Worm (Caenorhabditis elegans) whole organism, L1 larva: Measurements from ENCODE around the gene T06F4.1.

Source experiments
- C16A3.4 ChIP-seq: fragments of 150-350 bp; optimal IDR thresholded peaks from 2 replicates; lab custom pipeline; 2014; ENCODE audit warnings: missing biosample characterization, missing genetic modification characterization
- C34B4.2 ChIP-seq: sonication (generic microtip); optimal IDR thresholded peaks from 2 replicates; lab custom pipeline; 2017; ENCODE audit warnings: mild to moderate bottlenecking, missing genetic modification characterization, missing compliant biosample characterization
- Y116A8C.19 ChIP-seq: sonication (generic microtip); optimal IDR thresholded peaks from 2 replicates; lab custom pipeline; 2016; ENCODE audit warnings: missing compliant biosample characterization, missing genetic modification characterization, borderline replicate concordance
- aly-2 ChIP-seq: fragments of 150-350 bp; optimal IDR thresholded peaks from 2 replicates; lab custom pipeline; 2014; ENCODE audit warnings: missing biosample characterization, missing genetic modification characterization
- blmp-1 ChIP-seq: fragments of 150-350 bp; optimal IDR thresholded peaks from 2 replicates; lab custom pipeline; 2014; ENCODE audit warnings: missing biosample characterization, missing genetic modification characterization
- ceh-88 ChIP-seq: fragments of 200-800 bp; sonication (Bioruptor generic); IDR thresholded peaks from 2 replicates; pipeline ENCODE4 v1.3.6; 2022; ENCODE audit warnings: missing genetic modification characterization, missing compliant biosample characterization
- ceh-90 ChIP-seq: sonication (generic microtip); optimal IDR thresholded peaks from 2 replicates; lab custom pipeline; 2016; ENCODE audit warnings: missing genetic modification characterization, missing compliant biosample characterization
- dpl-1 ChIP-seq, 3 experiments: fragments of 150-350 bp in 2 of 3; sonication (generic microtip) in 1 of 3; optimal IDR thresholded peaks; 2 replicates each; lab custom pipeline; 2014 to 2017; ENCODE audit warnings: missing biosample characterization in 3 of 3, missing genetic modification characterization in 3 of 3, missing genetic modification reagents in 3 of 3
- dsc-1 ChIP-seq: sonication (generic microtip); optimal IDR thresholded peaks from 2 replicates; lab custom pipeline; 2016; ENCODE audit warnings: mild to moderate bottlenecking, missing genetic modification characterization, missing compliant biosample characterization
- efl-3 ChIP-seq: fragments of 200-800 bp; sonication (Bioruptor generic); optimal IDR thresholded peaks from 2 replicates; lab custom pipeline; 2018; ENCODE audit warnings: mild to moderate bottlenecking, missing genetic modification characterization, missing compliant biosample characterization
- egl-13 ChIP-seq: sonication (generic microtip); optimal IDR thresholded peaks from 2 replicates; lab custom pipeline; 2016; ENCODE audit warnings: missing genotype, missing genetic modification reagents, missing genetic modification characterization, missing compliant biosample characterization
- elt-2 ChIP-seq: sonication (generic microtip); optimal IDR thresholded peaks from 2 replicates; lab custom pipeline; 2016; ENCODE audit warnings: missing genetic modification characterization, mild to moderate bottlenecking, inconsistent platforms, missing compliant biosample characterization, missing genetic modification reagents
- elt-3 ChIP-seq, 6 experiments: fragments of 150-350 bp in 1 of 6; sonication (generic microtip); optimal IDR thresholded peaks; 2 replicates each; lab custom pipeline; 2017 to 2018; ENCODE audit warnings: missing biosample characterization in 6 of 6, missing genetic modification characterization in 6 of 6, inconsistent platforms in 1 of 6
- ets-5 ChIP-seq: fragments of 200-800 bp; sonication (Bioruptor generic); IDR thresholded peaks from 2 replicates; pipeline ENCODE4 v1.3.6; 2022; ENCODE audit warnings: missing genetic modification characterization, missing compliant biosample characterization
- fos-1 ChIP-seq: fragments of 150-350 bp; optimal IDR thresholded peaks from 2 replicates; lab custom pipeline; 2014; ENCODE audit warnings: missing biosample characterization, missing genetic modification characterization
- hlh-4 ChIP-seq: sonication (generic microtip); optimal IDR thresholded peaks from 2 replicates; lab custom pipeline; 2016; ENCODE audit warnings: mild to moderate bottlenecking, missing genetic modification characterization, missing compliant biosample characterization
- irx-1 ChIP-seq: sonication (generic microtip); optimal IDR thresholded peaks from 2 replicates; lab custom pipeline; 2016; ENCODE audit warnings: missing genetic modification characterization, missing compliant biosample characterization
- isw-1 ChIP-seq: fragments of 200-800 bp; sonication (Bioruptor generic); IDR thresholded peaks from 2 replicates; pipeline ENCODE4 v1.3.6; 2022; ENCODE audit warnings: missing genetic modification characterization, missing compliant biosample characterization
- jun-1 ChIP-seq: fragments of 150-350 bp; optimal IDR thresholded peaks from 2 replicates; lab custom pipeline; 2014; ENCODE audit warnings: missing biosample characterization, missing genetic modification reagents, missing genetic modification characterization
- lin-15B ChIP-seq: fragments of 150-350 bp; sonication (generic microtip); optimal IDR thresholded peaks from 3 replicates; lab custom pipeline; 2014; ENCODE audit warnings: missing biosample characterization, missing genetic modification characterization
- lin-35 ChIP-seq, 2 experiments: fragments of 150-350 bp; optimal IDR thresholded peaks; 2 replicates each; lab custom pipeline; 2014; ENCODE audit warnings: missing biosample characterization in 2 of 2, missing genetic modification characterization in 2 of 2, missing genetic modification reagents in 2 of 2
- lin-39 ChIP-seq: fragments of 150-350 bp; optimal IDR thresholded peaks from 2 replicates; lab custom pipeline; 2014; ENCODE audit warnings: missing biosample characterization, missing genetic modification reagents, missing genetic modification characterization
- lir-3 ChIP-seq: sonication (generic microtip); optimal IDR thresholded peaks from 2 replicates; lab custom pipeline; 2016; ENCODE audit warnings: mild to moderate bottlenecking, missing genetic modification characterization, moderate library complexity, missing compliant biosample characterization; ENCODE audit not compliant: poor library complexity
- mab-9 ChIP-seq: fragments of 200-800 bp; sonication (Bioruptor generic); IDR thresholded peaks from 2 replicates; pipeline ENCODE4 v1.3.6; 2022; ENCODE audit warnings: missing genetic modification reagents, missing genetic modification characterization, missing compliant biosample characterization
- mef-2 ChIP-seq: fragments of 150-350 bp; optimal IDR thresholded peaks from 2 replicates; lab custom pipeline; 2014; ENCODE audit warnings: missing biosample characterization, missing genetic modification characterization
- nhr-19 ChIP-seq: fragments of 200-800 bp; sonication (Bioruptor generic); conservative IDR thresholded peaks from 2 replicates; pipeline ENCODE4 v1.3.6; 2022; ENCODE audit warnings: missing genetic modification characterization, missing compliant biosample characterization
- nhr-20 ChIP-seq: sonication (generic microtip); optimal IDR thresholded peaks from 2 replicates; lab custom pipeline; 2016; ENCODE audit warnings: mild to moderate bottlenecking, missing genetic modification characterization, missing compliant biosample characterization
- nhr-237 ChIP-seq: fragments of 150-350 bp; optimal IDR thresholded peaks from 2 replicates; lab custom pipeline; 2014; ENCODE audit warnings: missing biosample characterization, missing genetic modification characterization
- nhr-28 ChIP-seq: fragments of 150-350 bp; optimal IDR thresholded peaks from 2 replicates; lab custom pipeline; 2014; ENCODE audit warnings: missing biosample characterization, missing genetic modification characterization
- nhr-47 ChIP-seq: sonication (generic microtip); optimal IDR thresholded peaks from 2 replicates; lab custom pipeline; 2016; ENCODE audit warnings: mild to moderate bottlenecking, missing genetic modification characterization, moderate library complexity, missing compliant biosample characterization
- nhr-71 ChIP-seq: sonication (generic microtip); optimal IDR thresholded peaks from 2 replicates; lab custom pipeline; 2016; ENCODE audit warnings: mild to moderate bottlenecking, missing genetic modification characterization, moderate library complexity, missing compliant biosample characterization
- nhr-76 ChIP-seq: sonication (generic microtip); optimal IDR thresholded peaks from 2 replicates; lab custom pipeline; 2017; ENCODE audit warnings: missing biosample characterization, missing genetic modification characterization
- nhr-85 ChIP-seq: sonication (generic microtip); peaks from one replicate; lab custom pipeline; 2016; ENCODE audit warnings: missing genetic modification characterization, inconsistent platforms, missing compliant biosample characterization
- pag-3 ChIP-seq: sonication (generic microtip); optimal IDR thresholded peaks from 2 replicates; lab custom pipeline; 2017; ENCODE audit warnings: missing genetic modification characterization, mild to moderate bottlenecking, missing compliant biosample characterization, antibody characterized with exemption, borderline replicate concordance; ENCODE audit not compliant: insufficient read depth
- pax-3 ChIP-seq: fragments of 200-800 bp; sonication (Bioruptor generic); optimal IDR thresholded peaks from 2 replicates; lab custom pipeline; 2018; ENCODE audit warnings: mild to moderate bottlenecking, missing genetic modification characterization, moderate library complexity, missing compliant biosample characterization
- pqm-1 ChIP-seq: sonication (generic microtip); optimal IDR thresholded peaks from 3 replicates; lab custom pipeline; 2017; ENCODE audit warnings: missing biosample characterization, missing genetic modification characterization
- snpc-4 ChIP-seq: fragments of 150-350 bp; optimal IDR thresholded peaks from 2 replicates; lab custom pipeline; 2014; ENCODE audit warnings: missing biosample characterization, missing genetic modification characterization
- sox-4 ChIP-seq: sonication (generic microtip); optimal IDR thresholded peaks from 2 replicates; lab custom pipeline; 2016; ENCODE audit warnings: missing genetic modification characterization, missing compliant biosample characterization
- tbx-2 ChIP-seq: sonication (generic microtip); optimal IDR thresholded peaks from 2 replicates; lab custom pipeline; 2016; ENCODE audit warnings: missing genetic modification characterization, missing compliant biosample characterization
- unc-130 ChIP-seq: fragments of 150-350 bp; optimal IDR thresholded peaks from 2 replicates; lab custom pipeline; 2017; ENCODE audit warnings: missing biosample characterization, missing genetic modification characterization, inconsistent platforms
- unc-30 ChIP-seq: sonication (generic microtip); optimal IDR thresholded peaks from 2 replicates; lab custom pipeline; 2017; ENCODE audit warnings: missing biosample characterization, missing genetic modification characterization
- unc-62 ChIP-seq: fragments of 150-350 bp; optimal IDR thresholded peaks from 2 replicates; lab custom pipeline; 2014; ENCODE audit warnings: missing biosample characterization, missing genetic modification reagents, missing genetic modification characterization
- unc-86 ChIP-seq: sonication (generic microtip); optimal IDR thresholded peaks from 2 replicates; lab custom pipeline; 2016; ENCODE audit warnings: missing genetic modification characterization, missing compliant biosample characterization
- vab-15 ChIP-seq: sonication (generic microtip); optimal IDR thresholded peaks from 2 replicates; lab custom pipeline; 2017; ENCODE audit warnings: missing genotype, mild to moderate bottlenecking, missing genetic modification characterization, missing compliant biosample characterization
- xbp-1 ChIP-seq: sonication (generic microtip); optimal IDR thresholded peaks from 2 replicates; lab custom pipeline; 2016; ENCODE audit warnings: missing genetic modification characterization, missing compliant biosample characterization
- zag-1 ChIP-seq: fragments of 150-350 bp; optimal IDR thresholded peaks from 2 replicates; lab custom pipeline; 2014; ENCODE audit warnings: missing biosample characterization, missing genetic modification characterization
- ztf-11 ChIP-seq, 2 experiments: sonication (generic microtip); optimal IDR thresholded peaks; 2 replicates each; lab custom pipeline; 2016 to 2017; ENCODE audit warnings: missing genetic modification characterization in 2 of 2, missing biosample characterization in 1 of 2, missing compliant biosample characterization in 1 of 2

Gene T06F4.1

ce11 chrX:4016113-4016512 is 63.1 kb downstream of the T06F4.1 start, which contains the start of gene hrg-1 (continued):
- peak; percentile 70 for TF ChIP-seq tbx-2 (tag; lab: Kevin White, UChicago)
- no peak for TF ChIP-seq egl-13
- TF ChIP-seq sox-4 (tag; lab: Kevin White, UChicago), result peak; percentile 19
- TF ChIP-seq dsc-1 (tag; lab: Kevin White, UChicago), result peak; percentile 36
- peak; percentile 21 for TF ChIP-seq fos-1 (tag; lab: Kevin White, UChicago)
- TF ChIP-seq zag-1 (tag; lab: Kevin White, UChicago), result no peak
- TF ChIP-seq, all 84 proteins: peak for 29

DNA sequence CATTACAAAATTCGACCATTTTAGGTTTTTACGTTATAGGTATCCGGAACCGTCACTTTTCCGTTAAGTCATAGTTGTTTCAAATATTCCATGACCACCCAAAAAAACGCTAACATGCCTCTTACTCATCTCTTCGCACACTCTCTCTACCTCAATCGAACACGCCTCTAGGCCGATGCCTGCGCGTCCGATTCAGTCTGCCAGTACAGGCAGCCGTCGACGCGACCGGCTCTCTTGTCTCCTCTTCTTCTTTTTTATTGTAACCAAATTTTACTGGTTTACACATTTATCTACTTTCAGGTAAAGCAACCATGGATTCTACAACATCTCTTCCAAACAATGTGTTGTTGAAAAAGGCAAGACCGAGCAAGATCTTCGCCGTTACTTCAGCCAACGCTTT is 67.2 kb downstream of the T06F4.1 start, which contains the start of gene mop-25.1:
Gene mop-25.1, plus strand, starts transcription at position 301 of the 400 bp plus-strand sequence.
- TF ChIP-seq unc-62 (no peak), pax-3 (tag; lab: Kevin White, UChicago) (no peak), efl-3 (GFP tag; lab: Kevin White, UChicago) (no peak), ceh-88 (no peak), nhr-20 (tag; lab: Kevin White, UChicago) (no peak), vab-15 (tag; lab: Kevin White, UChicago) (no peak), xbp-1 (tag; lab: Kevin White, UChicago) (no peak), nhr-85 (tag; lab: Kevin White, UChicago) (no peak), Y116A8C.19 (no peak), jun-1 (tag; lab: Kevin White, UChicago) (no peak), nhr-76 (no peak), isw-1 (no peak), pag-3 (tag; lab: Kevin White, UChicago) (no peak), tbx-2 (tag; lab: Kevin White, UChicago) (no peak), aly-2 (no peak), C34B4.2 (no peak), dpl-1 (GFP tag; optimal IDR thresholded peaks at IDR 0.05; lab: Kevin White, UChicago) (no peak)

DNA sequence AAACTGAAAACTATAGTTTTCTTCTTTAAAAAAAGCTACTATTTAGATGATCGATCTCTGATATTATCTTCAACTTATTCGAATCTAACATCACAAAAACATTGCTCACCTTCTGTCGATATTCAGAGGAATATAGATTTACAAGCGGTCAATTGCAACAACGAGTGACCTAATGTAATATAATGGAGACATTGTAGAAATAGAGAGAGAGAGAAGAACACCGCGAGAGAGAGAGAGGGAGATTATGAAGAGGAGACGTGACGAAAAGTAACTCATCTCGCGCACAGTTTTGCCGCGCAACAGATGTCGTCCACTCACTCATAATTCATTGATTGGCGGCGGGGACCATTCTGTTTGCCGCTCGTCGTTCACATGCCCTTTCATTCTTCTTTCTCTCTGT is 68.8 kb downstream of the T06F4.1 start:
- no peak for TF ChIP-seq mef-2 (tag; lab: Kevin White, UChicago)
- TF ChIP-seq ceh-90 (tag; lab: Kevin White, UChicago), result no peak
- TF ChIP-seq lin-15B, result no peak
- TF ChIP-seq irx-1 (tag; lab: Kevin White, UChicago), result no peak
- TF ChIP-seq C16A3.4 (tag; lab: Kevin White, UChicago), result no peak
- TF ChIP-seq, all 84 proteins: peak for 0

- TF ChIP-seq lin-35 (GFP tag; optimal IDR thresholded peaks at IDR 0.05; lab: Kevin White, UChicago) (peak in 1 of 2 experiments; percentile 53), snpc-4 (tag; lab: Kevin White, UChicago) (no peak), nhr-19 (no peak), nhr-47 (tag; lab: Kevin White, UChicago) (no peak), nhr-20 (tag; lab: Kevin White, UChicago) (peak; percentile 10), mab-9 (GFP tag; lab: Robert Waterston, UW) (no peak), jun-1 (tag; lab: Kevin White, UChicago) (peak; percentile 38), pqm-1 (tag; lab: Kevin White, UChicago) (peak; percentile 22), hlh-4 (tag; lab: Kevin White, UChicago) (no peak), egl-13 (no peak), unc-130 (tag; lab: Kevin White, UChicago) (no peak), pax-3 (tag; lab: Kevin White, UChicago) (no peak), nhr-28 (no peak), unc-86 (no peak), elt-3 (tag; optimal IDR thresholded peaks at IDR 0.05; lab: Kevin White, UChicago) (no peak), pag-3 (tag; lab: Kevin White, UChicago) (no peak), nhr-237 (tag; lab: Kevin White, UChicago) (no peak), ztf-11 (tag; optimal IDR thresholded peaks at IDR 0.05; lab: Kevin White, UChicago) (no peak), ets-5 (GFP tag; lab: Robert Waterston, UW) (no peak), lir-3 (no peak), blmp-1 (tag; lab: Kevin White, UChicago) (no peak), unc-30 (no peak), elt-2 (tag; lab: Kevin White, UChicago) (peak; percentile 98), unc-62 (no peak), sox-4 (tag; lab: Kevin White, UChicago) (no peak), nhr-71 (tag; lab: Kevin White, UChicago) (peak; percentile 14), nhr-85 (tag; lab: Kevin White, UChicago) (no peak), lin-39 (tag; lab: Kevin White, UChicago) (no peak)
Measured at ce11 chrX:4008922-4009321, 70.2 kb downstream of the T06F4.1 start.
